Worm (Caenorhabditis elegans): ENCODE measurements around the gene dop-4.

DNA sequence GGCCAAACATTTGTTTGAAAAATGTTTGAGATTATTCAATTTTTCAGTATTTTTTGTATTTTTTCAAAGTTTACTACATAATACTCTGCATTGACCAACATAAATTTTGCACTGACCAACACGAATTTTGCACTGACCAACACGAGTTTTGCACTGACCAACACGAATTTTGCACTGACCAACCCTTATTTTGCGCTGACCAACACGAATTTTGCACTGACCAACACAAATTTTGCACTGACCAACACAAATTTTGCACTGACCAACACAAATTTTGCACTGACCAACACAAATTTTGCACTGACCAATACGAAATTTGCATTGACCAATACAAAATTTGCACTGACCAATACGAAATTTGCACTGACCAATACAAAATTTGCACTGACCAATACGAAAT lies 2.2 kb upstream of the dop-4 start:
- TF ChIP-seq aly-2 (tag; optimal IDR thresholded peaks at IDR 0.05) (no peak), unc-62 (GFP tag; optimal IDR thresholded peaks at IDR 0.05) (no peak), snpc-4 (tag; optimal IDR thresholded peaks at IDR 0.05) (no peak), unc-39 (tag; optimal IDR thresholded peaks at IDR 0.05) (no peak), egl-27 (tag; optimal IDR thresholded peaks at IDR 0.05) (no peak), lin-39 (tag; optimal IDR thresholded peaks at IDR 0.05) (no peak), skn-1 (tag; optimal IDR thresholded peaks at IDR 0.05) (no peak), ama-1 (optimal IDR thresholded peaks at IDR 0.05) (no peak), lin-11 (tag; optimal IDR thresholded peaks at IDR 0.05) (no peak), zag-1 (tag; optimal IDR thresholded peaks at IDR 0.05) (no peak), ztf-4 (tag; optimal IDR thresholded peaks at IDR 0.05) (no peak), R02D3.7 (tag; optimal IDR thresholded peaks at IDR 0.05) (no peak), alr-1 (tag; optimal IDR thresholded peaks at IDR 0.05) (no peak)

Measured in whole organism, L2 larva.